Worm (Caenorhabditis elegans) whole organism, late embryonic: ENCODE measurements around the gene F53H4.4.

Experiments
- C08G9.2 ChIP-seq: sonication (generic microtip); optimal IDR thresholded peaks from 2 replicates; lab custom pipeline; 2016; ENCODE audit warnings: mild to moderate bottlenecking, missing genetic modification characterization, moderate library complexity, missing compliant biosample characterization
- F13H6.1 ChIP-seq: sonication (generic microtip); optimal IDR thresholded peaks from 2 replicates; lab custom pipeline; 2016; ENCODE audit warnings: missing genetic modification characterization, missing compliant biosample characterization
- K02D7.2 ChIP-seq: sonication (generic microtip); optimal IDR thresholded peaks from 2 replicates; lab custom pipeline; 2017; ENCODE audit warnings: mild to moderate bottlenecking, missing genetic modification characterization, missing compliant biosample characterization
- K09A11.1 ChIP-seq: sonication (generic microtip); optimal IDR thresholded peaks from 2 replicates; lab custom pipeline; 2017; ENCODE audit warnings: antibody characterized with exemption, mild to moderate bottlenecking, missing genetic modification characterization, missing compliant biosample characterization; ENCODE audit not compliant: insufficient read depth
- T23F11.4 ChIP-seq: fragments of 200-800 bp; sonication (Bioruptor generic); optimal IDR thresholded peaks from 2 replicates; lab custom pipeline; 2018; ENCODE audit warnings: mild to moderate bottlenecking, missing genetic modification characterization, missing compliant biosample characterization
- Y22D7AL.16 ChIP-seq: sonication (generic microtip); optimal IDR thresholded peaks from 2 replicates; lab custom pipeline; 2016; ENCODE audit warnings: missing genetic modification characterization, missing compliant biosample characterization
- ahr-1 ChIP-seq: sonication (generic microtip); optimal IDR thresholded peaks from 2 replicates; lab custom pipeline; 2016; ENCODE audit warnings: missing genetic modification characterization, missing compliant biosample characterization
- ceh-14 ChIP-seq: sonication (generic microtip); optimal IDR thresholded peaks from 2 replicates; lab custom pipeline; 2016; ENCODE audit warnings: missing genotype, missing genetic modification characterization, missing compliant biosample characterization
- ceh-19 ChIP-seq: fragments of 200-800 bp; sonication (Bioruptor generic); optimal IDR thresholded peaks from 2 replicates; lab custom pipeline; 2018; ENCODE audit warnings: mild to moderate bottlenecking, missing genetic modification characterization, missing compliant biosample characterization
- ceh-22 ChIP-seq: sonication (generic microtip); optimal IDR thresholded peaks from 2 replicates; lab custom pipeline; 2017; ENCODE audit warnings: missing biosample characterization, missing genetic modification characterization
- ceh-31 ChIP-seq: sonication (generic microtip); optimal IDR thresholded peaks from 2 replicates; lab custom pipeline; 2016; ENCODE audit warnings: missing genetic modification characterization, missing compliant biosample characterization
- ceh-34 ChIP-seq: sonication (generic microtip); optimal IDR thresholded peaks from 2 replicates; lab custom pipeline; 2016; ENCODE audit warnings: mild to moderate bottlenecking, missing genetic modification characterization, missing compliant biosample characterization
- ceh-45 ChIP-seq: fragments of 200-800 bp; sonication (Bioruptor generic); IDR thresholded peaks from 2 replicates; pipeline ENCODE4 v1.3.6; 2022; ENCODE audit warnings: missing genetic modification reagents, missing genetic modification characterization, missing compliant biosample characterization
- ceh-6 ChIP-seq: fragments of 200-800 bp; sonication (Bioruptor generic); optimal IDR thresholded peaks from 2 replicates; lab custom pipeline; 2018; ENCODE audit warnings: mild to moderate bottlenecking, missing genetic modification characterization, missing compliant biosample characterization
- ceh-9 ChIP-seq: sonication (generic microtip); optimal IDR thresholded peaks from 2 replicates; lab custom pipeline; 2016; ENCODE audit warnings: mild to moderate bottlenecking, missing genetic modification characterization, inconsistent platforms, missing compliant biosample characterization
- dmd-4 ChIP-seq: sonication (generic microtip); optimal IDR thresholded peaks from 2 replicates; lab custom pipeline; 2016; ENCODE audit warnings: borderline replicate concordance, missing genetic modification characterization, missing compliant biosample characterization
- dve-1 ChIP-seq: sonication (generic microtip); optimal IDR thresholded peaks from 2 replicates; lab custom pipeline; 2017; ENCODE audit warnings: antibody characterized with exemption, mild to moderate bottlenecking, missing genetic modification characterization, missing compliant biosample characterization
- elt-2 ChIP-seq: sonication (generic microtip); optimal IDR thresholded peaks from 2 replicates; lab custom pipeline; 2016; ENCODE audit warnings: missing genetic modification reagents, missing genetic modification characterization, missing compliant biosample characterization
- elt-4 ChIP-seq: sonication (generic microtip); optimal IDR thresholded peaks from 2 replicates; lab custom pipeline; 2016; ENCODE audit warnings: missing genetic modification characterization, missing compliant biosample characterization
- ets-4 ChIP-seq: sonication (generic microtip); optimal IDR thresholded peaks from 2 replicates; lab custom pipeline; 2016; ENCODE audit warnings: missing genetic modification characterization, missing compliant biosample characterization
- eyg-1 ChIP-seq: sonication (generic microtip); optimal IDR thresholded peaks from 2 replicates; lab custom pipeline; 2016; ENCODE audit warnings: missing genotype, missing genetic modification characterization, missing compliant biosample characterization
- fax-1 ChIP-seq: sonication (generic microtip); optimal IDR thresholded peaks from 2 replicates; lab custom pipeline; 2016; ENCODE audit warnings: missing genotype, missing genetic modification characterization, missing compliant biosample characterization
- fkh-10 ChIP-seq: fragments of 150-350 bp; optimal IDR thresholded peaks from 2 replicates; lab custom pipeline; 2014; ENCODE audit warnings: missing biosample characterization, missing genetic modification reagents, missing genetic modification characterization
- gmeb-2 ChIP-seq: sonication (generic microtip); optimal IDR thresholded peaks from 2 replicates; lab custom pipeline; 2016; ENCODE audit warnings: missing genetic modification characterization, inconsistent platforms, missing compliant biosample characterization
- hlh-6 ChIP-seq: sonication (generic microtip); optimal IDR thresholded peaks from 2 replicates; lab custom pipeline; 2016; ENCODE audit warnings: missing genotype, missing genetic modification characterization, missing compliant biosample characterization
- lim-6 ChIP-seq: sonication (generic microtip); optimal IDR thresholded peaks from 2 replicates; lab custom pipeline; 2016; ENCODE audit warnings: missing genetic modification characterization, missing compliant biosample characterization
- lin-11 ChIP-seq: fragments of 200-800 bp; sonication (Bioruptor generic); optimal IDR thresholded peaks from 2 replicates; lab custom pipeline; 2018; ENCODE audit warnings: mild to moderate bottlenecking, missing genetic modification characterization, missing compliant biosample characterization
- madf-2 ChIP-seq: sonication (generic microtip); optimal IDR thresholded peaks from 2 replicates; lab custom pipeline; 2017; ENCODE audit warnings: missing genetic modification characterization, missing compliant biosample characterization
- mec-3 ChIP-seq: sonication (generic microtip); optimal IDR thresholded peaks from 2 replicates; lab custom pipeline; 2016; ENCODE audit warnings: borderline replicate concordance, missing genetic modification characterization, missing compliant biosample characterization
- nfya-1 ChIP-seq: sonication (generic microtip); optimal IDR thresholded peaks from 2 replicates; lab custom pipeline; 2017; ENCODE audit warnings: missing genetic modification characterization, mild to moderate bottlenecking, missing compliant biosample characterization, antibody characterized with exemption, moderate library complexity
- odd-2 ChIP-seq: sonication (generic microtip); optimal IDR thresholded peaks from 2 replicates; lab custom pipeline; 2017; ENCODE audit warnings: antibody characterized with exemption, mild to moderate bottlenecking, missing genetic modification characterization, missing compliant biosample characterization
- pag-3 ChIP-seq: sonication (generic microtip); optimal IDR thresholded peaks from 2 replicates; lab custom pipeline; 2016; ENCODE audit warnings: missing compliant biosample characterization, missing genetic modification characterization, borderline replicate concordance
- pat-9 ChIP-seq: fragments of 200-800 bp; sonication (Bioruptor generic); optimal IDR thresholded peaks from 2 replicates; lab custom pipeline; 2018; ENCODE audit warnings: mild to moderate bottlenecking, missing genetic modification characterization, moderate library complexity, missing compliant biosample characterization
- pax-1 ChIP-seq: fragments of 150-350 bp; optimal IDR thresholded peaks from 2 replicates; lab custom pipeline; 2014; ENCODE audit warnings: missing biosample characterization, missing genetic modification characterization
- pha-2 ChIP-seq: sonication (generic microtip); optimal IDR thresholded peaks from 2 replicates; lab custom pipeline; 2017; ENCODE audit warnings: mild to moderate bottlenecking, missing genetic modification characterization, missing compliant biosample characterization
- pha-4 ChIP-seq: fragments of 150-350 bp; optimal IDR thresholded peaks from 2 replicates; lab custom pipeline; 2018; ENCODE audit warnings: missing biosample characterization, missing genetic modification reagents, missing genetic modification characterization
- pqm-1 ChIP-seq: sonication (generic microtip); optimal IDR thresholded peaks from 2 replicates; lab custom pipeline; 2016; ENCODE audit warnings: missing genetic modification characterization, missing compliant biosample characterization
- pros-1 ChIP-seq: fragments of 150-350 bp; optimal IDR thresholded peaks from 2 replicates; lab custom pipeline; 2014; ENCODE audit warnings: missing biosample characterization, missing genetic modification reagents, missing genetic modification characterization
- ref-2 ChIP-seq: sonication (generic microtip); optimal IDR thresholded peaks from 2 replicates; lab custom pipeline; 2016; ENCODE audit warnings: missing genetic modification characterization, missing compliant biosample characterization
- rnt-1 ChIP-seq: sonication (generic microtip); optimal IDR thresholded peaks from 2 replicates; lab custom pipeline; 2016; ENCODE audit warnings: missing genetic modification characterization, missing compliant biosample characterization
- sdc-2 ChIP-seq: sonication (generic microtip); optimal IDR thresholded peaks from 2 replicates; lab custom pipeline; 2016; ENCODE audit warnings: missing genotype, missing genetic modification characterization, missing compliant biosample characterization
- sox-4 ChIP-seq: sonication (generic microtip); optimal IDR thresholded peaks from 2 replicates; lab custom pipeline; 2017; ENCODE audit warnings: mild to moderate bottlenecking, missing genetic modification characterization, inconsistent platforms, missing compliant biosample characterization
- syd-9 ChIP-seq: sonication (generic microtip); optimal IDR thresholded peaks from 2 replicates; lab custom pipeline; 2016; ENCODE audit warnings: mild to moderate bottlenecking, missing genetic modification characterization, moderate library complexity, missing compliant biosample characterization
- ttx-3 ChIP-seq: sonication (generic microtip); optimal IDR thresholded peaks from 2 replicates; lab custom pipeline; 2016; ENCODE audit warnings: missing genetic modification reagents, missing genetic modification characterization, missing compliant biosample characterization
- unc-42 ChIP-seq: sonication (generic microtip); optimal IDR thresholded peaks from 2 replicates; lab custom pipeline; 2016; ENCODE audit warnings: missing genotype, missing genetic modification characterization, missing compliant biosample characterization
- zip-5 ChIP-seq: sonication (generic microtip); optimal IDR thresholded peaks from 2 replicates; lab custom pipeline; 2016; ENCODE audit warnings: missing genetic modification characterization, missing compliant biosample characterization
- ztf-16 ChIP-seq: sonication (generic microtip); optimal IDR thresholded peaks from 2 replicates; lab custom pipeline; 2017; ENCODE audit warnings: missing genetic modification characterization, missing compliant biosample characterization

F53H4.4 gene

DNA sequence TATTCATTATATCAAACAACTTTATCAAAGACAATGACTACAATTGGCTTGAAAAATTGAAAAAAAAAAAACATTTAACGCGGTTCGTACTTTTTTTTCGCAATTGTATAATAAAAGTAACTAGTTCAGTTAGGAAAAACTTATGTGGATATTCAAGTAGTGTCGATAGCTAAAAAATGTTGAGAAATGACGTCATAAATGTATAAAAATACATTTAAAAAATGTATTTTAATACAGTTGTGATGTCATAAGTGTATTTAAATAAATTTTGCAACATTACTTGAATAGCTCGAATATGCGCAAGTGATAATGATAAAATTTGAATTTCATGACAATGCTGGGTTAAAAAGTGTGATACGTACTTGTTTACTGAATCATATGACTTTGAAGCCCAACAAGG lies 34.6 kb upstream of the F53H4.4 start:
- no peak for TF ChIP-seq odd-2 (tag; lab: Kevin White, UChicago)
- no peak for TF ChIP-seq zip-5
- TF ChIP-seq ceh-14 (tag; lab: Kevin White, UChicago), result no peak
- no peak for TF ChIP-seq ztf-16 (tag; lab: Kevin White, UChicago)
- no peak for TF ChIP-seq pag-3 (tag; lab: Kevin White, UChicago)
- TF ChIP-seq ceh-34, result no peak
- no peak for TF ChIP-seq eyg-1

ce11 chrX:15838496-15838948 lies 27.7 kb upstream of the F53H4.4 start, which contains the start of gene acox-1.6:
TSS of gene acox-1.6 (minus strand) at chrX:15838546.
- TF ChIP-seq elt-2 (tag; lab: Kevin White, UChicago), result peak; percentile 41
- no peak for TF ChIP-seq dmd-4
- TF ChIP-seq, all 69 proteins: peak for 1

ce11 chrX:15841086-15841622 lies 25.0 kb upstream of the F53H4.4 start, which contains the start of gene serp-1.1:
TSS of gene serp-1.1 (plus strand) at chrX:15841572.
- TF ChIP-seq ceh-14 (tag; lab: Kevin White, UChicago), result peak; percentile 82
- TF ChIP-seq gmeb-2, result no peak
- TF ChIP-seq ceh-9 (tag; lab: Kevin White, UChicago), result no peak
- TF ChIP-seq C08G9.2 (tag; lab: Kevin White, UChicago), result peak; percentile 75
- TF ChIP-seq ref-2 (tag; lab: Kevin White, UChicago), result peak; percentile 96
- peak; percentile 99 for TF ChIP-seq nfya-1 (tag; lab: Kevin White, UChicago)
- TF ChIP-seq ttx-3 (tag; lab: Kevin White, UChicago), result peak; percentile 21
- TF ChIP-seq syd-9 (tag; lab: Kevin White, UChicago), result peak; percentile 81
- TF ChIP-seq fax-1 (tag; lab: Kevin White, UChicago), result peak; percentile 43
- TF ChIP-seq mec-3, result peak; percentile 66
- TF ChIP-seq eyg-1, result peak; percentile 55
- TF ChIP-seq pax-1 (tag; lab: Kevin White, UChicago), result peak; percentile 64
- TF ChIP-seq sdc-2, result peak; percentile 93
- peak; percentile 62 for TF ChIP-seq sox-4
- TF ChIP-seq ets-4, result peak; percentile 78
- peak; percentile 98 for TF ChIP-seq pros-1 (tag; lab: Kevin White, UChicago)
- TF ChIP-seq dve-1 (tag; lab: Kevin White, UChicago), result peak; percentile 78
- TF ChIP-seq fkh-10 (GFP tag; lab: Kevin White, UChicago), result peak; percentile 25
- TF ChIP-seq pha-2 (tag; lab: Kevin White, UChicago), result peak; percentile 67
- peak; percentile 80 for TF ChIP-seq pqm-1 (tag; lab: Kevin White, UChicago)
- peak; percentile 89 for TF ChIP-seq elt-2 (tag; lab: Kevin White, UChicago)
- peak; percentile 61 for TF ChIP-seq hlh-6
- TF ChIP-seq pha-4 (tag; lab: Kevin White, UChicago), result no peak
- TF ChIP-seq ceh-19, result peak; percentile 37
- no peak for TF ChIP-seq lim-6 (tag; lab: Kevin White, UChicago)
- no peak for TF ChIP-seq Y22D7AL.16 (tag; lab: Kevin White, UChicago)
- peak; percentile 97 for TF ChIP-seq ceh-31
- TF ChIP-seq ahr-1, result peak; percentile 5
- peak; percentile 49 for TF ChIP-seq pat-9 (tag; lab: Kevin White, UChicago)
- peak; percentile 55 for TF ChIP-seq T23F11.4 (GFP tag; lab: Kevin White, UChicago)
- no peak for TF ChIP-seq K02D7.2 (tag; lab: Kevin White, UChicago)
- TF ChIP-seq madf-2, result peak; percentile 70
- TF ChIP-seq ceh-22 (tag; lab: Kevin White, UChicago), result peak; percentile 88
- TF ChIP-seq K09A11.1 (tag; lab: Kevin White, UChicago), result peak; percentile 44
- TF ChIP-seq odd-2 (tag; lab: Kevin White, UChicago), result no peak
- peak; percentile 62 for TF ChIP-seq ceh-6 (GFP tag; lab: Kevin White, UChicago)
- TF ChIP-seq unc-42 (tag; lab: Kevin White, UChicago), result peak; percentile 81
- TF ChIP-seq rnt-1 (tag; lab: Kevin White, UChicago), result peak; percentile 94
- TF ChIP-seq pag-3 (tag; lab: Kevin White, UChicago), result peak; percentile 52
- TF ChIP-seq elt-4 (tag; lab: Kevin White, UChicago), result no peak
- TF ChIP-seq ztf-16 (tag; lab: Kevin White, UChicago), result peak; percentile 84
- TF ChIP-seq ceh-45 (GFP tag; lab: Robert Waterston, UW), result no peak
- peak; percentile 13 for TF ChIP-seq lin-11 (tag; lab: Kevin White, UChicago)
- no peak for TF ChIP-seq zip-5
- peak; percentile 88 for TF ChIP-seq F13H6.1 (tag; lab: Kevin White, UChicago)
